Fruit fly (Drosophila melanogaster): ENCODE measurements around the gene Nedd8.

Gene Nedd8

DNA sequence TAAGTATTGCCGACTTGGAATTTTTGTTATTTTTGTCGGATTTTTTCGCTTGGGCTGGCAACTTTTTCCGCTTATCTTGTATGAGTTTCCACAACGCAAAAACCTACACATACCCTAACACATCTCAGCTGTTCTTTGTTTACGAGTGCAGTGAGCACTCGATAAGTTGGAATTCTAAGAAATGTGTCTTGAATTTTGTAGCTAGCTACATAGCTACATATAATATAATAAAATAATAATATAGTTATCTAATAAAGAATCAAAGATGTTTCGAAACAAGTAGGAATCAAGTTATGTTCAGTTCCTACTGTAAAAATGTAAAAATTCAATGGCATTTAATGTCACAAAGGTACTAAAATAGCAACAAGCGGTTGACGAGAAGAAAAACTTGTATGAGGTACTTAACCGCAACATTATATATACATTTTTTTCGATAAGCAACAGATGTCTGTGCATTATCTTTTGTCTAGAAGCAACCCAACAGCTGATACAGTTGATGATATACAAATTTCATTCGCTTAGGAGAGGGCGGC lies 5.6 kb upstream of the Nedd8 start, which contains the start of gene Bhmt (continued):
- TF ChIP-seq CG5245 (GFP tag; optimal IDR thresholded peaks at IDR 0.05) (no peak), wek (GFP tag; optimal IDR thresholded peaks at IDR 0.05) (no peak), Optix (GFP tag; IDR thresholded peaks at IDR 0.05) (no peak), CG15011 (GFP tag; optimal IDR thresholded peaks at IDR 0.05) (peak; percentile 11), Vsx1 (GFP tag; optimal IDR thresholded peaks at IDR 0.05) (peak; percentile 35), Mrtf (GFP tag; IDR thresholded peaks at IDR 0.05) (peak; percentile 56; the same call in 1 of the 3 replicates), her (GFP tag; optimal IDR thresholded peaks at IDR 0.05) (no peak), otp (GFP tag; IDR thresholded peaks at IDR 0.05) (0 out of 3 replicates have a peak, but pooled peaks have one; percentile 19), CHES-1-like (GFP tag; optimal IDR thresholded peaks at IDR 0.05) (no peak), h (optimal IDR thresholded peaks at IDR 0.05) (no peak), CG31365 (tag; optimal IDR thresholded peaks at IDR 0.05) (no peak), Scr (GFP tag; IDR thresholded peaks at IDR 0.05; ENCODE audit: partially characterized antibody) (no peak), chinmo (GFP tag; IDR thresholded peaks at IDR 0.05; ENCODE audit: partially characterized antibody) (no peak), MBD-R2 (GFP tag; IDR thresholded peaks at IDR 0.05) (peak; percentile 72), CG31388 (GFP tag; optimal IDR thresholded peaks at IDR 0.05) (no peak), fd96Cb (tag; optimal IDR thresholded peaks at IDR 0.05) (peak; percentile 48), CG7786 (GFP tag; optimal IDR thresholded peaks at IDR 0.05) (no peak), CG1024 (GFP tag; IDR thresholded peaks at IDR 0.05) (peak; percentile 42; the same call in 1 of the 2 replicates), CG33213 (GFP tag; optimal IDR thresholded peaks at IDR 0.05) (no peak), zen (tag; optimal IDR thresholded peaks at IDR 0.05) (peak; percentile 10), CG11504 (tag; optimal IDR thresholded peaks at IDR 0.05) (no peak), Chrac-16 (GFP tag; optimal IDR thresholded peaks at IDR 0.05) (peak; percentile 22), CG1602 (GFP tag; optimal IDR thresholded peaks at IDR 0.05) (peak; percentile 20), tap (tag; optimal IDR thresholded peaks at IDR 0.05) (peak; percentile 66), HLH4C (GFP tag; IDR thresholded peaks at IDR 0.05; ENCODE audit: partially characterized antibody) (no peak), luna (GFP tag; optimal IDR thresholded peaks at IDR 0.05) (no peak), Adf1 (GFP tag; IDR thresholded peaks at IDR 0.05) (peak; percentile 52; the same call in 1 of the 2 replicates), ara (GFP tag; IDR thresholded peaks at IDR 0.05) (no peak; the same call in 1 of the 2 replicates), Tbp (GFP tag; optimal IDR thresholded peaks at IDR 0.05) (no peak), zf30C (GFP tag; optimal IDR thresholded peaks at IDR 0.05) (no peak), CG9932 (GFP tag; IDR thresholded peaks at IDR 0.05) (peak; percentile 69), aop (GFP tag; IDR thresholded peaks at IDR 0.05) (no peak), Antp (GFP tag; optimal IDR thresholded peaks at IDR 0.05) (no peak), nmo (GFP tag; optimal IDR thresholded peaks at IDR 0.05) (peak; percentile 63), kah (GFP tag; optimal IDR thresholded peaks at IDR 0.05) (no peak), Hr39 (optimal IDR thresholded peaks at IDR 0.05) (no peak), CG4424 (GFP tag; optimal IDR thresholded peaks at IDR 0.05) (peak; percentile 45), Elba2 (GFP tag; optimal IDR thresholded peaks at IDR 0.05) (no peak), twi (tag; optimal IDR thresholded peaks at IDR 0.05) (peak; percentile 28), NfI (GFP tag; optimal IDR thresholded peaks at IDR 0.05) (peak; percentile 70), CG11093 (GFP tag; IDR thresholded peaks at IDR 0.05) (0 out of 3 replicates have a peak, but pooled peaks have one; percentile 36), Oaz (GFP tag; IDR thresholded peaks at IDR 0.05) (no peak), lmd (GFP tag; IDR thresholded peaks at IDR 0.05) (peak; percentile 77), CG18764 (GFP tag; optimal IDR thresholded peaks at IDR 0.05) (peak; percentile 14), CG9797 (GFP tag; optimal IDR thresholded peaks at IDR 0.05) (no peak), fru (optimal IDR thresholded peaks at IDR 0.05) (no peak), CG17186 (GFP tag; optimal IDR thresholded peaks at IDR 0.05) (no peak), pan (optimal IDR thresholded peaks at IDR 0.05) (no peak), pan (GFP tag; optimal IDR thresholded peaks at IDR 0.05 in 1 of 2, IDR thresholded peaks at IDR 0.05 in 1 of 2) (peak in 1 of 2 experiments; percentile 86), Kr (GFP tag; optimal IDR thresholded peaks at IDR 0.05) (no peak), kni (GFP tag; optimal IDR thresholded peaks at IDR 0.05) (no peak), hkb (optimal IDR thresholded peaks at IDR 0.05) (no peak), hkb (GFP tag; IDR thresholded peaks at IDR 0.05) (peak; percentile 73)

Data from whole organism, embryonic.